Worm (Caenorhabditis elegans): ENCODE measurements around the gene W02D7.5.
"Not testable (repeated sequence)": the region's sequence is repeated elsewhere in the genome, so short reads cannot be mapped to it uniquely, and the experiment has no call there.

The W02D7.5 gene

DNA sequence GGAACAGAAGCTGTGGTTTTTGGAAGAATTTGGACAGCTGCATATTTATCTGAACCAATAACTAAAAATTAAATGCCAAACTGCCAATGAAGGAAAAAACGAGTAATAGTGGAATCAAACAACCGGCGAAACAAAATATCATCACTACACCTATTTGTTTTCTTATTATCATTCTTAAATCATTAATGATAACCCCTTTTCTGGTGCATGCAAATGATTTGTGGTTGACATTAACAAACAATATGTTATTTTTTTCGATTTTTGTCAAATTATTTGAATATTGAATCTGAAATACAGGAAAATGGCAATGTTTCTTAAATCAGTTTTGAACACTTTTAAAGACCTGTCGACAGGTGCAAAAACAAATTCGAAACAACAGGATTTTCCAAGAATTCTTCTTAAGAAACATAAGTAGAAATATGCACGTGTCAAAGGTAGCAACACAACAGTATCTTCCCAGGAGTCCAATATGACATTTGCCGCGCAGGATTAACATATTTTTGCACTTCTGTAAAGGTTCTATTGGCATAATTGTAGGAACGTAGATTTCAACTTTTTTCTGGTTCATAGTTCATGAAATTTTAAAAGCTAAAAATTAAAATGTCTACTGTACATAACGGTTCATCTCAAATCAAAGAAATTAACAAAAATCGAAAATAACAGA lies at the start of gene W02D7.5:
Gene W02D7.5, minus strand, starts transcription at position 51 of the 664 bp plus-strand sequence.
- TF ChIP-seq hlh-4 (tag; optimal IDR thresholded peaks at IDR 0.05), result peak; percentile 68
- no peak for TF ChIP-seq ceh-90 (tag; optimal IDR thresholded peaks at IDR 0.05)
- no peak for TF ChIP-seq nhr-11 (tag; optimal IDR thresholded peaks at IDR 0.05)
- TF ChIP-seq vab-15 (tag; optimal IDR thresholded peaks at IDR 0.05), result no peak
- TF ChIP-seq mep-1 (tag; optimal IDR thresholded peaks at IDR 0.05), result no peak
- TF ChIP-seq efl-1 (optimal IDR thresholded peaks at IDR 0.05), result no peak
- peak in 1 of 2 experiments; percentile 69 for TF ChIP-seq efl-1 (GFP tag; optimal IDR thresholded peaks at IDR 0.05 in 1 of 2)
- no peak for TF ChIP-seq fkh-8 (tag; optimal IDR thresholded peaks at IDR 0.05)
- no peak for TF ChIP-seq blmp-1 (tag; optimal IDR thresholded peaks at IDR 0.05)
- TF ChIP-seq nhr-12 (tag; optimal IDR thresholded peaks at IDR 0.05), result no peak
- no peak for TF ChIP-seq lin-39 (tag; optimal IDR thresholded peaks at IDR 0.05)
- TF ChIP-seq tbx-2 (tag; optimal IDR thresholded peaks at IDR 0.05), result no peak

DNA sequence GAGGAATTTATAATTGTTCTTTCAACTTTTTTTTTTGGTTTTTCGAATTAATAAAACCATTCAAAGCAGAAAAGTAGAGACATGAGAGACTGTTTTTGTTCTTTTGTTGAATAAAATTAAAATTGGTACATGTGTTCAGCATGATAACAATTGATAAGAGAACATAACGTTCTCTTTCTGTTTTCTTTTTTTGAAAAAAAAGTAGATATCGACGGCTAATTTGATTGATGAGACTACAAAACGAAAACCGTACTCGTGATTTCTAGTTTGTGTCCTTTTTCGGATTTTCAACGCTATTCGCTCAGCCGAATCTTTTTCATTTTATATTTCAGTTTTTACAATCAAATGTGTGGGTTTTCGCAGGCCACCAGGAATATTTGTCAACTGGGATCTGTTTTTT lies 46.4 kb upstream of the W02D7.5 start, which contains the start of gene C08D8.1:
Gene C08D8.1, plus strand, starts transcription at position 324 of the 400 bp plus-strand sequence.
- TF ChIP-seq ceh-88 (GFP tag; IDR thresholded peaks at IDR 0.05) (no peak), nhr-85 (tag) (no peak), fkh-4 (tag; optimal IDR thresholded peaks at IDR 0.05; ENCODE audit: borderline replicate concordance) (no peak), nhr-77 (tag; optimal IDR thresholded peaks at IDR 0.05) (no peak), mab-9 (GFP tag; IDR thresholded peaks at IDR 0.05) (no peak), xbp-1 (tag; optimal IDR thresholded peaks at IDR 0.05) (no peak), unc-130 (tag; optimal IDR thresholded peaks at IDR 0.05) (no peak), hpl-2 (GFP tag; optimal IDR thresholded peaks at IDR 0.05) (no peak), ceh-82 (tag; optimal IDR thresholded peaks at IDR 0.05) (no peak), grh-1 (GFP tag; IDR thresholded peaks at IDR 0.05) (no peak), nhr-76 (tag; optimal IDR thresholded peaks at IDR 0.05) (no peak)

DNA sequence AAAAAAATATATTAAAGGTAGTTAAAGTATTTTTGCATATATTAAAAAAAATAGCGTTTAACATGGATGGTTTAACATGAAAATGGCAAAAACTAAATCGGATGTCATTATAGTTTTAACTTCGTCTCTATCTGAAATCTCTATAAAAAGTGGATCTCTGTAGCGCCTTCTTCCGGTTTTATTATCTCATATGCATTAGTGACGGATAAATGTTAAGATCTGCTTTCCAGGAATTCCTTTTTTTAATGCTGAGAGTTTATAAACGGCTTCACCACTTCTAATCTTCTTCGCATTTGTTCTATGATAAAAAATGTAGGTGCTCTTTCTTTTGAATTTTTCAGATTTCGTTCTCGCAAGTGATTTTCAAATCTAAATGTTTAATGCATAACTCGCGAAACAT lies 43.4 kb upstream of the W02D7.5 start:
- TF ChIP-seq pag-3 (tag; optimal IDR thresholded peaks at IDR 0.05; ENCODE audit: borderline replicate concordance, insufficient read depth), result no peak
- peak; percentile 58 for TF ChIP-seq pax-3 (tag; optimal IDR thresholded peaks at IDR 0.05)
- TF ChIP-seq egl-13 (tag; optimal IDR thresholded peaks at IDR 0.05), result peak; percentile 65
- peak; percentile 95 for TF ChIP-seq dsc-1 (tag; optimal IDR thresholded peaks at IDR 0.05)
- TF ChIP-seq fkh-8 (tag; optimal IDR thresholded peaks at IDR 0.05), result peak; percentile 38
- peak; percentile 8 for TF ChIP-seq sox-4 (tag; optimal IDR thresholded peaks at IDR 0.05)
- TF ChIP-seq elt-2 (tag; optimal IDR thresholded peaks at IDR 0.05), result no peak
- peak; percentile 44 for TF ChIP-seq nhr-47 (tag; optimal IDR thresholded peaks at IDR 0.05)

DNA sequence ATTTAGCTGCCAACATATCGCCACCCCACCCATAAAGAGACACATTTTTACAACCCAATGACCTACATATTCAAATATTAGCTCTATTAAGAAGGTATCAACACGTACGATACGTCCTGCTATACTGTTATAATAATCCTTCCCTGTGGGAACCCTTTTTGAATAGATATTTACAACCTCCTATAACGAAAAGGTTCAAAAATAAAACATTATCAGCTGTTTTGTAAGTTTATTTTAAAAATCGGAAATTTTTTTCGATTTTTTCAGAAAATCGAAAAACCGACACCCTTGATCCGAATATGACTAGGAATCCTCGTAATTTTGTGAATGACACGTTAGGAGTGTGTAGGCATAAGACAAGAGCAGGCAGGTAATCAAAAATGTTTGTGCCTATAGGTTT lies 41.9 kb upstream of the W02D7.5 start, which contains the start of gene C08D8.7:
Gene C08D8.7, plus strand, starts transcription at position 301 of the 400 bp plus-strand sequence.
- not testable (repeated sequence) for TF ChIP-seq swsn-7 (tag; optimal IDR thresholded peaks at IDR 0.05); lsy-2 (tag; optimal IDR thresholded peaks at IDR 0.05); ama-1 (optimal IDR thresholded peaks at IDR 0.05)

DNA sequence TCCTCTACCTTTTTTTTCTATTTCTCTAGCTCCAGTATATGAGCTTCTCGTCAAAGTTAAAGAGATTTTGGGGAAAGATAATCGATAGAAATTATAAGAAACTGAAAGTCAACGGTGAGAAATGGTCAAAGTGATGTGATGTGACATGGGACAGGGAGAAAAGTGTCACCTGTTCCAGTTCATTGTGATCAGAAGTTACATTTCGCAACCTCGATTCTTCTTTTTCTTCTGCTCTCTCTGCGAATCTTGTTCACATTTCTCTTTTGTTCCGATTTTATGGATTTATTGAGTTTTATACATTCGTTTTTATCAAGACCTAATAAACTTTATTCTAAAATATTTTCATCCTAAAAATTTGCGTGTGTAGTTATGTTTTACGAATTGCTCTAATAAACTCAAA lies 36.6 kb upstream of the W02D7.5 start:
- no peak for TF ChIP-seq sup-37 (GFP tag; optimal IDR thresholded peaks at IDR 0.05)
- no peak for TF ChIP-seq nhr-84 (tag; optimal IDR thresholded peaks at IDR 0.05)
- TF ChIP-seq ztf-4 (tag; optimal IDR thresholded peaks at IDR 0.05), result no peak
- TF ChIP-seq rnt-1 (tag; optimal IDR thresholded peaks at IDR 0.05), result peak; percentile 54
- TF ChIP-seq nhr-11 (tag; optimal IDR thresholded peaks at IDR 0.05), result no peak
- TF ChIP-seq skn-1 (tag; optimal IDR thresholded peaks at IDR 0.05), result peak; percentile 12
- no peak for TF ChIP-seq ceh-8 (GFP tag; optimal IDR thresholded peaks at IDR 0.05)
- TF ChIP-seq unc-130 (tag; optimal IDR thresholded peaks at IDR 0.05), result peak; percentile 41
- TF ChIP-seq nhr-85 (tag), result no peak
- peak; percentile 26 for TF ChIP-seq snpc-4 (tag; optimal IDR thresholded peaks at IDR 0.05)
- TF ChIP-seq nhr-20 (tag; optimal IDR thresholded peaks at IDR 0.05), result no peak
- no peak for TF ChIP-seq elt-3 (tag; optimal IDR thresholded peaks at IDR 0.05)
- TF ChIP-seq unc-98 (GFP tag; IDR thresholded peaks at IDR 0.05), result no peak
- no peak for TF ChIP-seq ets-5 (GFP tag; IDR thresholded peaks at IDR 0.05)
- TF ChIP-seq ceh-90 (tag; optimal IDR thresholded peaks at IDR 0.05), result no peak
- TF ChIP-seq aly-2 (tag; optimal IDR thresholded peaks at IDR 0.05), result no peak
- no peak for TF ChIP-seq dpl-1 (GFP tag; optimal IDR thresholded peaks at IDR 0.05)
- no peak for TF ChIP-seq ceh-63 (GFP tag; optimal IDR thresholded peaks at IDR 0.05)
